Worm (Caenorhabditis elegans) whole organism, L2 larva: ENCODE data around the gene M195.2.

Experiments
- C34F6.9 ChIP-seq: fragments of 150-350 bp; optimal IDR thresholded peaks from 2 replicates; lab custom pipeline; 2014; ENCODE audit warnings: missing biosample characterization, missing genetic modification characterization
- F13H6.1 ChIP-seq: sonication (generic microtip); optimal IDR thresholded peaks from 2 replicates; lab custom pipeline; 2016; ENCODE audit warnings: missing genetic modification characterization, missing compliant biosample characterization
- R02D3.7 ChIP-seq: fragments of 150-350 bp; optimal IDR thresholded peaks from 2 replicates; lab custom pipeline; 2014; ENCODE audit warnings: missing biosample characterization, missing genetic modification characterization
- Y55F3AM.14 ChIP-seq: fragments of 200-800 bp; sonication (Bioruptor generic); optimal IDR thresholded peaks from 2 replicates; lab custom pipeline; 2018; ENCODE audit warnings: mild to moderate bottlenecking, missing genetic modification characterization, missing compliant biosample characterization
- ZK546.5 ChIP-seq: sonication (generic microtip); optimal IDR thresholded peaks from 2 replicates; lab custom pipeline; 2017; ENCODE audit warnings: missing biosample characterization, missing genetic modification characterization
- alr-1 ChIP-seq: fragments of 150-350 bp; optimal IDR thresholded peaks from 2 replicates; lab custom pipeline; 2014; ENCODE audit warnings: missing biosample characterization, missing genetic modification characterization
- blmp-1 ChIP-seq: sonication (generic microtip); optimal IDR thresholded peaks from 2 replicates; lab custom pipeline; 2017; ENCODE audit warnings: missing genetic modification characterization, mild to moderate bottlenecking, missing compliant biosample characterization, antibody characterized with exemption, moderate library complexity; ENCODE audit not compliant: insufficient read depth
- ceh-16 ChIP-seq: fragments of 150-350 bp; optimal IDR thresholded peaks from 2 replicates; lab custom pipeline; 2014; ENCODE audit warnings: missing biosample characterization, missing genetic modification characterization
- ceh-82 ChIP-seq: fragments of 150-350 bp; optimal IDR thresholded peaks from 2 replicates; lab custom pipeline; 2014; ENCODE audit warnings: missing biosample characterization, missing genetic modification characterization
- crh-2 ChIP-seq: sonication (generic microtip); optimal IDR thresholded peaks from 2 replicates; lab custom pipeline; 2017; ENCODE audit warnings: missing biosample characterization, missing genetic modification characterization
- dmd-4 ChIP-seq: sonication (generic microtip); optimal IDR thresholded peaks from 2 replicates; lab custom pipeline; 2017; ENCODE audit warnings: missing biosample characterization, missing genetic modification characterization
- elt-3 ChIP-seq: sonication (generic microtip); optimal IDR thresholded peaks from 2 replicates; lab custom pipeline; 2017; ENCODE audit warnings: missing biosample characterization, missing genetic modification characterization
- fos-1 ChIP-seq: fragments of 150-350 bp; optimal IDR thresholded peaks from 2 replicates; lab custom pipeline; 2014; ENCODE audit warnings: missing biosample characterization, missing genetic modification characterization
- lin-39 ChIP-seq: fragments of 150-350 bp; optimal IDR thresholded peaks from 2 replicates; lab custom pipeline; 2014; ENCODE audit warnings: missing biosample characterization, missing genetic modification reagents, missing genetic modification characterization
- lsy-2 ChIP-seq, 2 experiments: fragments of 150-350 bp in 1 of 2; sonication (generic microtip) in 1 of 2; optimal IDR thresholded peaks; 2 replicates each; lab custom pipeline; 2014 to 2017; ENCODE audit warnings: missing biosample characterization in 2 of 2, missing genetic modification characterization in 2 of 2
- mbf-1 ChIP-seq: sonication (generic microtip); optimal IDR thresholded peaks from 2 replicates; lab custom pipeline; 2017; ENCODE audit warnings: missing biosample characterization, missing genetic modification characterization
- nhr-10 ChIP-seq: sonication (generic microtip); optimal IDR thresholded peaks from 2 replicates; lab custom pipeline; 2017; ENCODE audit warnings: missing biosample characterization, missing genetic modification characterization
- nhr-11 ChIP-seq: fragments of 150-350 bp; optimal IDR thresholded peaks from 2 replicates; lab custom pipeline; 2014; ENCODE audit warnings: missing biosample characterization, missing genetic modification characterization
- nhr-12 ChIP-seq: fragments of 150-350 bp; optimal IDR thresholded peaks from 2 replicates; lab custom pipeline; 2014; ENCODE audit warnings: missing biosample characterization, missing genetic modification characterization
- nhr-77 ChIP-seq: fragments of 150-350 bp; optimal IDR thresholded peaks from 2 replicates; lab custom pipeline; 2014; ENCODE audit warnings: missing biosample characterization, missing genetic modification characterization
- sem-4 ChIP-seq: fragments of 150-350 bp; optimal IDR thresholded peaks from 2 replicates; lab custom pipeline; 2014; ENCODE audit warnings: missing biosample characterization, missing genetic modification reagents, missing genetic modification characterization
- skn-1 ChIP-seq: sonication (generic microtip); optimal IDR thresholded peaks from 2 replicates; lab custom pipeline; 2017; ENCODE audit warnings: missing biosample characterization, missing genetic modification characterization
- sma-3 ChIP-seq: sonication (generic microtip); optimal IDR thresholded peaks from 2 replicates; lab custom pipeline; 2016; ENCODE audit warnings: missing genetic modification reagents, missing genetic modification characterization, missing compliant biosample characterization
- sma-9 ChIP-seq, 2 experiments: fragments of 150-350 bp in 1 of 2; sonication (generic microtip) in 1 of 2; optimal IDR thresholded peaks; 2 replicates each; lab custom pipeline; 2014 to 2016; ENCODE audit warnings: missing genetic modification characterization in 2 of 2, mild to moderate bottlenecking in 1 of 2, missing biosample characterization in 1 of 2, missing compliant biosample characterization in 1 of 2, missing genetic modification reagents in 1 of 2, moderate library complexity in 1 of 2
- snpc-4 ChIP-seq: fragments of 150-350 bp; optimal IDR thresholded peaks from 2 replicates; lab custom pipeline; 2014; ENCODE audit warnings: missing biosample characterization, missing genetic modification characterization
- unc-39 ChIP-seq: fragments of 150-350 bp; optimal IDR thresholded peaks from 2 replicates; lab custom pipeline; 2014; ENCODE audit warnings: missing biosample characterization, missing genetic modification characterization
- unc-62 ChIP-seq: fragments of 150-350 bp; optimal IDR thresholded peaks from 2 replicates; lab custom pipeline; 2014; ENCODE audit warnings: missing biosample characterization, missing genetic modification reagents, missing genetic modification characterization
- ztf-1 ChIP-seq: fragments of 200-800 bp; sonication (Bioruptor generic); conservative IDR thresholded peaks from 2 replicates; pipeline ENCODE4 v1.3.6; 2022; ENCODE audit warnings: missing genetic modification characterization, missing compliant biosample characterization
- ztf-4 ChIP-seq: fragments of 150-350 bp; optimal IDR thresholded peaks from 2 replicates; lab custom pipeline; 2014; ENCODE audit warnings: missing biosample characterization, missing genetic modification characterization

Gene M195.2

DNA sequence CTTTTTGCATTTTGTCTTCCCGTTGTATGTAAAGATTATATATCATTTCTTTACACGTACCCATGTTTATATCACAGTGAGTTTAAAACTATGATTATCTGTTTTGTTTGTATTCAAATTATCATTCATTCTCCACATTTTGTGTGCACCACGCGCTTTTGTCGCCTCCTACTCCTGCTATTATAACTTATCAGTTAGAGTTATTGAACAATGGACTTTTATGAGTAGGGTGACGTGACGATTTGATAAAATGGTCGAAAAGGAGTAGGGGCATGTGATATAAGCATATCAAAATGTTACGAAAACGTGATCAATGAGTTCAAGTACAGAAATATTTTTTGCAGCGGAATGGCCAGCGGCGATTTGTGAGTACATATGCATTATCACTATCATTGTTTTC, 22.3 kb downstream of the M195.2 start (continued):
- TF ChIP-seq C34F6.9 (no peak), unc-39 (tag; lab: Kevin White, UChicago) (no peak), ZK546.5 (tag; lab: Kevin White, UChicago) (no peak), ztf-4 (tag; lab: Kevin White, UChicago) (no peak), sem-4 (tag; lab: Kevin White, UChicago) (no peak), R02D3.7 (no peak), nhr-12 (tag; lab: Kevin White, UChicago) (no peak)
- TF ChIP-seq, all 48 proteins: peak for 10

- no peak for TF ChIP-seq mbf-1 (tag; lab: Kevin White, UChicago)
- peak; percentile 72 for TF ChIP-seq sma-9 (GFP tag; optimal IDR thresholded peaks at IDR 0.05; lab: Kevin White, UChicago)
- TF ChIP-seq sma-9 (tag; optimal IDR thresholded peaks at IDR 0.05; lab: Kevin White, UChicago) = no peak
- TF ChIP-seq skn-1 (tag; lab: Kevin White, UChicago) = peak; percentile 76
- no peak for TF ChIP-seq F13H6.1
- peak; percentile 93 for TF ChIP-seq fos-1 (tag; lab: Kevin White, UChicago)
These were observed 23.8 kb downstream of the M195.2 start for ce11 chrII:8384344-8384743.

DNA sequence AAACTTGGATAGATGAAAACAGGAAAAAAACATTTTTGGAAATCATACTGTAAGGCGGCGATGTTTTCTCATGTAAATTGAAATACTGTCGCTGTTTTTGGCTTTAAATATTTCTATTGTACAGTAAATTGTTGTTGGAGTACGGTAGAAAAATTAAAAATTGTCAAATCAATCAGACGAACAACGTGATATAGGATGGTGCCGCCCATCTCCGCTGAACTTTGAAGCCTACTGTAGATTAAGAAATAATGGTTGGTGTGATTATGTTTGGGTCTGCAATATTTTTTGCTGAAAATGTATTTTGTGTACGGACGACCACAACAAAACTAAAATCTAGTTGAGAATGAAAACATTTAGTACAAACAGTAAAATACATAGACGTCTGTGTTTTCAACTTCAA, 25.0 kb downstream of the M195.2 start:
- TF ChIP-seq elt-3 (tag; lab: Kevin White, UChicago) (no peak), ceh-82 (tag; lab: Kevin White, UChicago) (no peak), sma-3 (GFP tag; lab: Kevin White, UChicago) (no peak), Y55F3AM.14 (GFP tag; lab: Kevin White, UChicago) (no peak), snpc-4 (tag; lab: Kevin White, UChicago) (no peak), nhr-11 (tag; lab: Kevin White, UChicago) (no peak), R02D3.7 (no peak), lsy-2 (tag; optimal IDR thresholded peaks at IDR 0.05; lab: Kevin White, UChicago) (no peak), blmp-1 (tag; lab: Kevin White, UChicago) (no peak), ztf-1 (GFP tag; lab: Robert Waterston, UW) (no peak), alr-1 (tag; lab: Kevin White, UChicago) (no peak), nhr-77 (tag; lab: Kevin White, UChicago) (no peak), dmd-4 (tag; lab: Kevin White, UChicago) (no peak), ceh-16 (no peak), unc-62 (no peak)
- TF ChIP-seq, all 48 proteins: peak for 0

ce11 chrII:8386897-8387296, 26.3 kb downstream of the M195.2 start:
- TF ChIP-seq nhr-10 (tag; lab: Kevin White, UChicago) = no peak
- TF ChIP-seq fos-1 (tag; lab: Kevin White, UChicago) = peak; percentile 78
- peak; percentile 13 for TF ChIP-seq sma-9 (GFP tag; optimal IDR thresholded peaks at IDR 0.05; lab: Kevin White, UChicago)
- no peak for TF ChIP-seq sma-9 (tag; optimal IDR thresholded peaks at IDR 0.05; lab: Kevin White, UChicago)
- TF ChIP-seq, all 48 proteins: peak for 2

DNA sequence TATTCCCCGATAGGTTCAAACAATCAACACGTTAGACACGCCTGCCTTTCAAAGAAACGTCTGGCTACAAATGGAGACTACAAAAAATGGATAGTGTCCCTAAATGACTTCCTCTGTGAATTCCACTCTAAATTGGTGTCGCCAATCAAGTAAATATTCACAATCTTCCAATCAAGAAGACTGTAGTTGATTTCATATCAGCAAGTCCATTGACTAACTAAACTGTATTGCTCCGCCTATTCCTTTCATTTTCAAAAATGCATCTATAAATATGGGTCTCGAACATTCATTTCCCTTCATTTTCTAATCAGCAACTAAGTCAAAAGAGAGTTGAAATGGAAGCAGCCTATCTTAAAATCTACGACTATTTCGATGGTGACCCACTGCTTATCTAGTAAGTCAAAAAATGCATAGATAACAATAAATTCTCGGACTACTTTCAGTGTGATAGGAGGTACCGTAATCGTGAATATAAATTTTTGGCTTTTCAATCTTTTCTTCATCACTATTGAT, 27.5 kb downstream of the M195.2 start, which contains the start of gene drd-1:
TSS of gene drd-1 (plus strand) at position 51 of the 513 bp plus-strand sequence.
- TF ChIP-seq lin-39 (tag; lab: Kevin White, UChicago) (no peak), fos-1 (tag; lab: Kevin White, UChicago) (peak; percentile 91), skn-1 (tag; lab: Kevin White, UChicago) (peak; percentile 22), sma-9 (GFP tag; optimal IDR thresholded peaks at IDR 0.05; lab: Kevin White, UChicago) (peak; percentile 69), sma-9 (tag; optimal IDR thresholded peaks at IDR 0.05; lab: Kevin White, UChicago) (no peak), crh-2 (tag; lab: Kevin White, UChicago) (peak; percentile 23)
- TF ChIP-seq, all 48 proteins: peak for 4

DNA sequence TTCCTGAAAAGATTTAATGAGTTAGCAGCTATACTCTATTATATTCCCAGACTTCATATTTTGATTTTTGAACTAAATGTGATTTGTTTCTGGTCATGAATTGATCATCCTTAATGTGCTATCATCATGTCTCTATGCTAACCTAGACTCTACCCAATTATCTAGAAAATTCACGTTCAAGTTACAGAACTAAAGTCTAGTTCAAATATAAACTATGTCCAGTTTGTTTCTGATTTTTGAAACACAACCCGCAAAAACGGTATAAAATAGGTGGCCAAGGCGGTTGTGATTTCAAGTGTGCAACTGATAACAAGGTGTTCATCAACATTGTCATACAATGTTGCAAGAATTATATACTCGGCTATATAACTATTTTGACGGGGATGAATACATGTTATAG, 30.2 kb downstream of the M195.2 start, which contains the start of gene F49E12.10:
TSS of gene F49E12.10 (plus strand) at position 301 of the 400 bp plus-strand sequence.
- TF ChIP-seq fos-1 (tag; lab: Kevin White, UChicago) = peak; percentile 54
- TF ChIP-seq nhr-12 (tag; lab: Kevin White, UChicago) = no peak
